Worm (Caenorhabditis elegans) whole organism, L3 larva: Measurements from ENCODE around the gene cdr-7.

ENCODE experiments used
- R02D3.7 ChIP-seq: fragments of 150-350 bp; optimal IDR thresholded peaks from 2 replicates; lab custom pipeline; 2014; ENCODE audit warnings: missing biosample characterization, missing genetic modification characterization
- ZK546.5 ChIP-seq: sonication (generic microtip); optimal IDR thresholded peaks from 2 replicates; lab custom pipeline; 2017; ENCODE audit warnings: missing biosample characterization, missing genetic modification characterization
- ceh-28 ChIP-seq: fragments of 150-350 bp; optimal IDR thresholded peaks from 2 replicates; lab custom pipeline; 2014; ENCODE audit warnings: missing biosample characterization, missing genetic modification reagents, missing genetic modification characterization
- ceh-9 ChIP-seq: sonication (generic microtip); optimal IDR thresholded peaks from 2 replicates; lab custom pipeline; 2018; ENCODE audit warnings: missing biosample characterization, missing genetic modification characterization
- elt-1 ChIP-seq: fragments of 150-350 bp; optimal IDR thresholded peaks from 2 replicates; lab custom pipeline; 2014; ENCODE audit warnings: missing biosample characterization, missing genetic modification characterization
- elt-2 ChIP-seq: sonication (generic microtip); optimal IDR thresholded peaks from 2 replicates; lab custom pipeline; 2016; ENCODE audit warnings: missing genetic modification reagents, mild to moderate bottlenecking, missing genetic modification characterization, missing compliant biosample characterization
- eor-1 ChIP-seq, 2 experiments: fragments of 150-350 bp; optimal IDR thresholded peaks; 2 replicates each; lab custom pipeline; 2014 to 2018; ENCODE audit warnings: missing biosample characterization in 2 of 2, missing genetic modification characterization in 2 of 2
- fkh-10 ChIP-seq: sonication (generic microtip); optimal IDR thresholded peaks from 2 replicates; lab custom pipeline; 2017; ENCODE audit warnings: missing biosample characterization, missing genetic modification reagents, missing genetic modification characterization
- fkh-2 ChIP-seq: fragments of 150-350 bp; optimal IDR thresholded peaks from 2 replicates; lab custom pipeline; 2014; ENCODE audit warnings: missing biosample characterization, missing genetic modification reagents, missing genetic modification characterization
- fos-1 ChIP-seq: fragments of 150-350 bp; optimal IDR thresholded peaks from 2 replicates; lab custom pipeline; 2014; ENCODE audit warnings: missing biosample characterization, missing genetic modification characterization
- lin-39 ChIP-seq: fragments of 150-350 bp; optimal IDR thresholded peaks from 2 replicates; lab custom pipeline; 2018; ENCODE audit warnings: missing biosample characterization, missing genetic modification reagents, missing genetic modification characterization
- lsy-12 ChIP-seq: sonication (generic microtip); optimal IDR thresholded peaks from 2 replicates; lab custom pipeline; 2016; ENCODE audit warnings: mild to moderate bottlenecking, missing genetic modification characterization, missing compliant biosample characterization
- nfya-1 ChIP-seq: sonication (generic microtip); optimal IDR thresholded peaks from 2 replicates; lab custom pipeline; 2017; ENCODE audit warnings: missing genetic modification characterization, mild to moderate bottlenecking, missing compliant biosample characterization, antibody characterized with exemption, moderate library complexity; ENCODE audit not compliant: insufficient read depth
- nhr-11 ChIP-seq: fragments of 150-350 bp; optimal IDR thresholded peaks from 2 replicates; lab custom pipeline; 2014; ENCODE audit warnings: missing biosample characterization, missing genetic modification characterization
- nhr-12 ChIP-seq: fragments of 150-350 bp; optimal IDR thresholded peaks from 2 replicates; lab custom pipeline; 2014; ENCODE audit warnings: missing biosample characterization, missing genetic modification characterization
- nhr-237 ChIP-seq: fragments of 150-350 bp; optimal IDR thresholded peaks from 2 replicates; lab custom pipeline; 2014; ENCODE audit warnings: missing biosample characterization, missing genetic modification characterization
- nhr-25 ChIP-seq: sonication (generic microtip); optimal IDR thresholded peaks from 2 replicates; lab custom pipeline; 2017; ENCODE audit warnings: missing biosample characterization, missing genetic modification characterization
- nhr-28 ChIP-seq: fragments of 150-350 bp; optimal IDR thresholded peaks from 2 replicates; lab custom pipeline; 2014; ENCODE audit warnings: missing biosample characterization, missing genetic modification characterization
- nhr-43 ChIP-seq: sonication (generic microtip); optimal IDR thresholded peaks from 2 replicates; lab custom pipeline; 2016; ENCODE audit warnings: mild to moderate bottlenecking, missing genetic modification characterization, missing compliant biosample characterization; ENCODE audit not compliant: poor library complexity, severe bottlenecking
- nhr-67 ChIP-seq: fragments of 150-350 bp; optimal IDR thresholded peaks from 2 replicates; lab custom pipeline; 2014; ENCODE audit warnings: missing biosample characterization, missing genetic modification characterization
- nhr-77 ChIP-seq: fragments of 150-350 bp; optimal IDR thresholded peaks from 2 replicates; lab custom pipeline; 2014; ENCODE audit warnings: missing biosample characterization, missing genetic modification characterization
- pqm-1 ChIP-seq: fragments of 150-350 bp; optimal IDR thresholded peaks from 2 replicates; lab custom pipeline; 2017; ENCODE audit warnings: missing biosample characterization, missing genetic modification characterization, inconsistent platforms
- skn-1 ChIP-seq: fragments of 150-350 bp; optimal IDR thresholded peaks from 2 replicates; lab custom pipeline; 2014; ENCODE audit warnings: missing biosample characterization, missing genetic modification characterization
- tbx-2 ChIP-seq: sonication (generic microtip); optimal IDR thresholded peaks from 2 replicates; lab custom pipeline; 2016; ENCODE audit warnings: mild to moderate bottlenecking, missing genetic modification characterization, missing compliant biosample characterization
- unc-62 ChIP-seq: fragments of 150-350 bp; sonication (generic microtip); optimal IDR thresholded peaks from 4 replicates; lab custom pipeline; 2014; ENCODE audit warnings: missing biosample characterization, missing genetic modification reagents, missing genetic modification characterization
- zag-1 ChIP-seq: fragments of 150-350 bp; optimal IDR thresholded peaks from 2 replicates; lab custom pipeline; 2014; ENCODE audit warnings: missing biosample characterization, missing genetic modification characterization
- ztf-11 ChIP-seq: fragments of 150-350 bp; optimal IDR thresholded peaks from 2 replicates; lab custom pipeline; 2014; ENCODE audit warnings: missing biosample characterization, missing genetic modification characterization

Gene cdr-7

ce11 chrV:12427826-12428225, 15.9 kb upstream of the cdr-7 start:
- TF ChIP-seq nhr-12 (no peak), R02D3.7 (tag; lab: Kevin White, UChicago) (no peak), nhr-25 (tag; lab: Kevin White, UChicago) (no peak), lsy-12 (no peak), pqm-1 (tag; lab: Kevin White, UChicago) (no peak), tbx-2 (tag; lab: Kevin White, UChicago) (no peak), nhr-43 (tag; lab: Kevin White, UChicago) (no peak), fos-1 (tag; lab: Kevin White, UChicago) (no peak), elt-1 (tag; lab: Kevin White, UChicago) (no peak), zag-1 (tag; lab: Kevin White, UChicago) (no peak), ZK546.5 (tag; lab: Kevin White, UChicago) (no peak)

DNA sequence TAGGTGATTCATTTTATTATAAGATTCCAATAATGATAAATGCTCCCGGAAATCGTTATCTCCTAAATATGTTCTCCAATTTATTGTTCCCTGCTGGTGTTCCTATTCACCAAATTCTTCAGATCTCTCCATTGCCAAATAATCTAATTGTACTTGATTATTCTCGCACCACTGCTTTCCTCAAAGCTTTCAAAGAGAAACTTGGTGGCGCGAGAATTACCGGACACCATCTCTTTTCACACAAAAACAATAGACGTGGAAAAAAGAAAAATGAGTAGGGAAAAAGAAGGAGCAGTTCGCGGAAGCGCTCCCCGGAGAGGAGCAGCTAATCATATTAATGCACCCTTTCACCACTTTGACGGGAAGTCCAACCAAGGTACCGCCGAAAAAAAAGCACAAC, 9.4 kb upstream of the cdr-7 start:
- TF ChIP-seq R02D3.7 (tag; lab: Kevin White, UChicago) (no peak), unc-62 (GFP tag; lab: Kevin White, UChicago) (no peak), skn-1 (tag; lab: Kevin White, UChicago) (no peak), elt-2 (tag; lab: Kevin White, UChicago) (no peak), nhr-12 (no peak), eor-1 (tag; optimal IDR thresholded peaks at IDR 0.05; lab: Kevin White, UChicago) (no peak), fkh-2 (no peak), lsy-12 (no peak)

DNA sequence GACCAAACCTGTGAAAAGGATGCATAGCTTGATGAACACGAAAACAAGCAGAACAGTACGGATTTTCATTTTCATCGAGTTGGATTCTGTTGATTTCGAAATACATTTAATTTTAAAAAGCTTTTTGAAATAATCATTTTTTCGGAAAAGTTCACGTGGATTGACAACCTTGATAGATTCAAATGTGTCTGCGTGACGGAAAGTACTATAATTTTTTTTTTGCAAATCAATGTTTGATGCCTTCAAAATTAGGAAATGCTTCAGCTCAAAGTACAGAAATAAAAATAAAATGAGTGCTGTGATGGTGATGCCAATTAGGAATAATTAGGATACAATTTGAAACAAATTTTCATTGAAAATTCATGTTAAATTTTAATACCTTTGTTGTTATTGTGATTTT, 8.9 kb upstream of the cdr-7 start, which contains the start of gene C54D10.4:
C54D10.4 (minus strand) TSS at position 101 of the 400 bp plus-strand sequence.
- TF ChIP-seq lsy-12 (no peak), nhr-237 (tag; lab: Kevin White, UChicago) (no peak), nhr-43 (tag; lab: Kevin White, UChicago) (no peak), nhr-11 (tag; lab: Kevin White, UChicago) (no peak), unc-62 (GFP tag; lab: Kevin White, UChicago) (no peak)

DNA sequence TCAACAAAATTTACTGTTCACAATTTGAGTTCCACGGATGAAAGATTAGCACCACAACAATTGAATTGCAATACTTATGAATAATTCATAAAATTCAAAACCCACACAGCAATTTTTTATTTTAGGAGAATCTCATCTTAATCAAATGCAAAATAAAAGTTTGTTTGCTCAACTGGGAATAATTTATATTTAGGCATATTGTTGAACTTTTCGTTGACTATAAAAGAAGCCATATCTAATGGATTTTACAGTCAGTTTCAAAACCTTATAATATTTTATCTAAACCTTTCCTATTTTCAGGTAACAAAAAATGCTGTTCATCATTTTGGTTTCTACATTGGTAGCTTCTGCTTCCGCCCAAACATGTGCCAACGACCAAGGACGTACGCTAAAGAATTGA, 6.4 kb upstream of the cdr-7 start, which contains the start of gene C54D10.3:
C54D10.3 (plus strand) TSS at position 301 of the 400 bp plus-strand sequence.
- TF ChIP-seq elt-1 (tag; lab: Kevin White, UChicago) (no peak), pqm-1 (tag; lab: Kevin White, UChicago) (no peak), fos-1 (tag; lab: Kevin White, UChicago) (no peak), nhr-67 (tag; lab: Kevin White, UChicago) (no peak), nfya-1 (tag; lab: Kevin White, UChicago) (no peak), ztf-11 (tag; lab: Kevin White, UChicago) (no peak), tbx-2 (tag; lab: Kevin White, UChicago) (no peak), ceh-9 (tag; lab: Kevin White, UChicago) (no peak), ZK546.5 (tag; lab: Kevin White, UChicago) (no peak), fkh-10 (GFP tag; lab: Kevin White, UChicago) (no peak), elt-2 (tag; lab: Kevin White, UChicago) (no peak), nhr-237 (tag; lab: Kevin White, UChicago) (no peak), nhr-12 (no peak)

DNA sequence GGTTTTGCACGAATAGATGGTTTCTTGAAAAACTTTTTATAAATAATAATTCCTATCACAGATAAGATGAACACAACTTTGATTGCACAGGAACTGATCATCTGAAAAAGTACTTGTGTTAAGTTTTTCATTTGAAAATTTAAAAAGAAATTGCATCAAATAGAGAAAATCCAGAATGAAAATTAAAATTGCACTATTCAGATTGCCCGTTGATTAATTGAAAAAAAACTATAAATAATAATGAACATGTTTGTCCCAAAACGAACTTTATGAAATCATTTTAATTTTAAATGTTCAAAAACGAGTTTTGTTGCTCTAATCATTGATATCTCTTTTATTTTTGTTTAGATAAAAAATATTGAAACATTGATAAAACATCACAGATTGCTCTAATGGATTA, 5.4 kb upstream of the cdr-7 start, which contains the start of gene cdr-3:
cdr-3 (minus strand) TSS at position 101 of the 400 bp plus-strand sequence.
- TF ChIP-seq nhr-43 (tag; lab: Kevin White, UChicago) (no peak), nhr-77 (tag; lab: Kevin White, UChicago) (no peak), nhr-28 (no peak), elt-1 (tag; lab: Kevin White, UChicago) (no peak)

DNA sequence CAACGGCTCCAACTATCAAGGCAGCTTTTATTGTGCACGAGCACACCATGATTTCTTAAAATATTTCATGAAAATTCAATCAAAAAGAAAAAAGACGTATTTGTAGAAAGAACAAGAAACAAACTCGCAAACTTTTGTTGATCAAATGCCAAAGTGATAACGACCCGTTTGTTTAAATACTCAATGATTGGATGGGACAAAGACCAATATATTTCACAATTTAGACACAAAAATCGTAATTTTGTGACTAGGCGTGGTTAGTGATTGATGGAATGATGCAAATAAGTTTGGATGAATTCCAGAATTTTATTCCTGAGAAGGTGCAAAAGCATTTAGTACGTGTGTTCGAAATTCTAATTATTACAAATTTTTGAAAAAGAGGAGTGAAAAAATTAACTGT, 3.7 kb upstream of the cdr-7 start, which contains the start of gene cdr-2:
cdr-2 (minus strand) TSS at position 54 of the 400 bp plus-strand sequence.
- TF ChIP-seq skn-1 (tag; lab: Kevin White, UChicago) (no peak), nhr-28 (no peak), elt-2 (tag; lab: Kevin White, UChicago) (peak; percentile 78), zag-1 (tag; lab: Kevin White, UChicago) (no peak), lin-39 (tag; lab: Kevin White, UChicago) (no peak), pqm-1 (tag; lab: Kevin White, UChicago) (peak; percentile 79), ceh-28 (tag; lab: Kevin White, UChicago) (no peak)
